Worm (Caenorhabditis elegans) whole organism, L1 larva: Measurements from ENCODE around the gene ZK154.1.

Experiments
- C04F5.9 ChIP-seq: sonication (generic microtip); optimal IDR thresholded peaks from 2 replicates; lab custom pipeline; 2016; ENCODE audit warnings: missing genetic modification characterization, missing compliant biosample characterization
- C34B4.2 ChIP-seq: sonication (generic microtip); optimal IDR thresholded peaks from 2 replicates; lab custom pipeline; 2017; ENCODE audit warnings: mild to moderate bottlenecking, missing genetic modification characterization, missing compliant biosample characterization
- F16B12.6 ChIP-seq: fragments of 150-350 bp; optimal IDR thresholded peaks from 2 replicates; lab custom pipeline; 2014; ENCODE audit warnings: missing biosample characterization, missing genetic modification characterization
- aha-1 ChIP-seq: fragments of 150-350 bp; optimal IDR thresholded peaks from 2 replicates; lab custom pipeline; 2014; ENCODE audit warnings: missing biosample characterization, missing genetic modification characterization
- aly-2 ChIP-seq: fragments of 150-350 bp; optimal IDR thresholded peaks from 2 replicates; lab custom pipeline; 2014; ENCODE audit warnings: missing biosample characterization, missing genetic modification characterization
- ama-1 ChIP-seq: fragments of 150-350 bp; optimal IDR thresholded peaks from 2 replicates; lab custom pipeline; 2014
- ceh-82 ChIP-seq, 3 experiments: fragments of 150-350 bp in 1 of 3; sonication (generic microtip) in 2 of 3; optimal IDR thresholded peaks; 2 replicates each; lab custom pipeline; 2014 to 2017; ENCODE audit warnings: missing biosample characterization in 3 of 3, missing genetic modification characterization in 3 of 3
- ceh-88 ChIP-seq: fragments of 200-800 bp; sonication (Bioruptor generic); IDR thresholded peaks from 2 replicates; pipeline ENCODE4 v1.3.6; 2022; ENCODE audit warnings: missing genetic modification characterization, missing compliant biosample characterization
- ces-1 ChIP-seq: fragments of 150-350 bp; optimal IDR thresholded peaks from 2 replicates; lab custom pipeline; 2014; ENCODE audit warnings: missing biosample characterization, missing genetic modification reagents, missing genetic modification characterization
- dpl-1 ChIP-seq, 3 experiments: fragments of 150-350 bp in 2 of 3; sonication (generic microtip) in 1 of 3; optimal IDR thresholded peaks; 2 replicates each; lab custom pipeline; 2014 to 2017; ENCODE audit warnings: missing biosample characterization in 3 of 3, missing genetic modification characterization in 3 of 3, missing genetic modification reagents in 3 of 3
- efl-3 ChIP-seq: fragments of 200-800 bp; sonication (Bioruptor generic); optimal IDR thresholded peaks from 2 replicates; lab custom pipeline; 2018; ENCODE audit warnings: mild to moderate bottlenecking, missing genetic modification characterization, missing compliant biosample characterization
- egl-13 ChIP-seq: sonication (generic microtip); optimal IDR thresholded peaks from 2 replicates; lab custom pipeline; 2016; ENCODE audit warnings: missing genotype, missing genetic modification reagents, missing genetic modification characterization, missing compliant biosample characterization
- egl-27 ChIP-seq, 2 experiments: fragments of 150-350 bp in 1 of 2; sonication (generic microtip); optimal IDR thresholded peaks; 3 replicates each; lab custom pipeline; 2017 to 2018; ENCODE audit warnings: missing biosample characterization in 2 of 2, missing genetic modification characterization in 2 of 2, missing genetic modification reagents in 2 of 2
- elt-2 ChIP-seq: sonication (generic microtip); optimal IDR thresholded peaks from 2 replicates; lab custom pipeline; 2016; ENCODE audit warnings: missing genetic modification characterization, mild to moderate bottlenecking, inconsistent platforms, missing compliant biosample characterization, missing genetic modification reagents
- elt-3 ChIP-seq, 6 experiments: fragments of 150-350 bp in 1 of 6; sonication (generic microtip); optimal IDR thresholded peaks; 2 replicates each; lab custom pipeline; 2017 to 2018; ENCODE audit warnings: missing biosample characterization in 6 of 6, missing genetic modification characterization in 6 of 6, inconsistent platforms in 1 of 6
- ets-5 ChIP-seq: fragments of 200-800 bp; sonication (Bioruptor generic); IDR thresholded peaks from 2 replicates; pipeline ENCODE4 v1.3.6; 2022; ENCODE audit warnings: missing genetic modification characterization, missing compliant biosample characterization
- fkh-10 ChIP-seq: sonication (generic microtip); optimal IDR thresholded peaks from 2 replicates; lab custom pipeline; 2017; ENCODE audit warnings: missing biosample characterization, missing genetic modification reagents, missing genetic modification characterization
- fos-1 ChIP-seq: fragments of 150-350 bp; optimal IDR thresholded peaks from 2 replicates; lab custom pipeline; 2014; ENCODE audit warnings: missing biosample characterization, missing genetic modification characterization
- grh-1 ChIP-seq: fragments of 200-800 bp; sonication (Bioruptor generic); IDR thresholded peaks from 2 replicates; pipeline ENCODE4 v1.3.6; 2022; ENCODE audit warnings: missing genetic modification reagents, missing genetic modification characterization, missing compliant biosample characterization
- hlh-17 ChIP-seq: fragments of 200-800 bp; sonication (Bioruptor generic); optimal IDR thresholded peaks from 2 replicates; lab custom pipeline; 2018; ENCODE audit warnings: missing genetic modification characterization, mild to moderate bottlenecking, missing compliant biosample characterization, moderate library complexity, borderline replicate concordance
- hlh-4 ChIP-seq: sonication (generic microtip); optimal IDR thresholded peaks from 2 replicates; lab custom pipeline; 2016; ENCODE audit warnings: mild to moderate bottlenecking, missing genetic modification characterization, missing compliant biosample characterization
- hpl-2 ChIP-seq: fragments of 150-350 bp; optimal IDR thresholded peaks from 2 replicates; lab custom pipeline; 2014; ENCODE audit warnings: missing biosample characterization, missing genetic modification reagents, missing genetic modification characterization
- irx-1 ChIP-seq: sonication (generic microtip); optimal IDR thresholded peaks from 2 replicates; lab custom pipeline; 2016; ENCODE audit warnings: missing genetic modification characterization, missing compliant biosample characterization
- lin-13 ChIP-seq: fragments of 150-350 bp; optimal IDR thresholded peaks from 2 replicates; lab custom pipeline; 2014; ENCODE audit warnings: missing biosample characterization, missing genetic modification reagents, missing genetic modification characterization
- lin-15B ChIP-seq: fragments of 150-350 bp; sonication (generic microtip); optimal IDR thresholded peaks from 3 replicates; lab custom pipeline; 2014; ENCODE audit warnings: missing biosample characterization, missing genetic modification characterization
- lin-35 ChIP-seq, 2 experiments: fragments of 150-350 bp; optimal IDR thresholded peaks; 2 replicates each; lab custom pipeline; 2014; ENCODE audit warnings: missing biosample characterization in 2 of 2, missing genetic modification characterization in 2 of 2, missing genetic modification reagents in 2 of 2
- mdl-1 ChIP-seq, 2 experiments: fragments of 150-350 bp; optimal IDR thresholded peaks; 2 replicates each; lab custom pipeline; 2014 to 2017; ENCODE audit warnings: missing biosample characterization in 2 of 2, missing genetic modification characterization in 2 of 2, inconsistent platforms in 1 of 2
- mef-2 ChIP-seq: fragments of 150-350 bp; optimal IDR thresholded peaks from 2 replicates; lab custom pipeline; 2014; ENCODE audit warnings: missing biosample characterization, missing genetic modification characterization
- mep-1 ChIP-seq: fragments of 150-350 bp; optimal IDR thresholded peaks from 2 replicates; lab custom pipeline; 2014; ENCODE audit warnings: missing biosample characterization, missing genetic modification characterization
- nhr-11 ChIP-seq: fragments of 150-350 bp; optimal IDR thresholded peaks from 2 replicates; lab custom pipeline; 2014; ENCODE audit warnings: missing biosample characterization, missing genetic modification characterization
- nhr-12 ChIP-seq: sonication (generic microtip); optimal IDR thresholded peaks from 2 replicates; lab custom pipeline; 2017; ENCODE audit warnings: missing biosample characterization, missing genetic modification characterization
- nhr-19 ChIP-seq: fragments of 200-800 bp; sonication (Bioruptor generic); conservative IDR thresholded peaks from 2 replicates; pipeline ENCODE4 v1.3.6; 2022; ENCODE audit warnings: missing genetic modification characterization, missing compliant biosample characterization
- nhr-20 ChIP-seq: sonication (generic microtip); optimal IDR thresholded peaks from 2 replicates; lab custom pipeline; 2016; ENCODE audit warnings: mild to moderate bottlenecking, missing genetic modification characterization, missing compliant biosample characterization
- nhr-71 ChIP-seq: sonication (generic microtip); optimal IDR thresholded peaks from 2 replicates; lab custom pipeline; 2016; ENCODE audit warnings: mild to moderate bottlenecking, missing genetic modification characterization, moderate library complexity, missing compliant biosample characterization
- nhr-76 ChIP-seq: sonication (generic microtip); optimal IDR thresholded peaks from 2 replicates; lab custom pipeline; 2017; ENCODE audit warnings: missing biosample characterization, missing genetic modification characterization
- nhr-77 ChIP-seq: fragments of 150-350 bp; optimal IDR thresholded peaks from 2 replicates; lab custom pipeline; 2014; ENCODE audit warnings: missing biosample characterization, missing genetic modification characterization
- nhr-84 ChIP-seq: sonication (generic microtip); optimal IDR thresholded peaks from 2 replicates; lab custom pipeline; 2017; ENCODE audit warnings: missing biosample characterization, missing genetic modification characterization
- nhr-85 ChIP-seq: sonication (generic microtip); peaks from one replicate; lab custom pipeline; 2016; ENCODE audit warnings: missing genetic modification characterization, inconsistent platforms, missing compliant biosample characterization
- nhr-90 ChIP-seq: sonication (generic microtip); optimal IDR thresholded peaks from 2 replicates; lab custom pipeline; 2016; ENCODE audit warnings: mild to moderate bottlenecking, missing genetic modification characterization, missing compliant biosample characterization; ENCODE audit not compliant: poor library complexity
- pag-3 ChIP-seq: sonication (generic microtip); optimal IDR thresholded peaks from 2 replicates; lab custom pipeline; 2017; ENCODE audit warnings: missing genetic modification characterization, mild to moderate bottlenecking, missing compliant biosample characterization, antibody characterized with exemption, borderline replicate concordance; ENCODE audit not compliant: insufficient read depth
- pqm-1 ChIP-seq: sonication (generic microtip); optimal IDR thresholded peaks from 3 replicates; lab custom pipeline; 2017; ENCODE audit warnings: missing biosample characterization, missing genetic modification characterization
- rnt-1 ChIP-seq: sonication (generic microtip); optimal IDR thresholded peaks from 2 replicates; lab custom pipeline; 2016; ENCODE audit warnings: mild to moderate bottlenecking, missing genetic modification characterization, moderate library complexity, missing compliant biosample characterization
- skn-1 ChIP-seq: fragments of 150-350 bp; optimal IDR thresholded peaks from 2 replicates; lab custom pipeline; 2014; ENCODE audit warnings: missing biosample characterization, missing genetic modification characterization
- snu-23 ChIP-seq: sonication (generic microtip); optimal IDR thresholded peaks from 2 replicates; lab custom pipeline; 2016; ENCODE audit warnings: missing genetic modification characterization, missing compliant biosample characterization
- tbx-2 ChIP-seq: sonication (generic microtip); optimal IDR thresholded peaks from 2 replicates; lab custom pipeline; 2016; ENCODE audit warnings: missing genetic modification characterization, missing compliant biosample characterization
- unc-130 ChIP-seq: fragments of 150-350 bp; optimal IDR thresholded peaks from 2 replicates; lab custom pipeline; 2017; ENCODE audit warnings: missing biosample characterization, missing genetic modification characterization, inconsistent platforms
- unc-30 ChIP-seq: sonication (generic microtip); optimal IDR thresholded peaks from 2 replicates; lab custom pipeline; 2017; ENCODE audit warnings: missing biosample characterization, missing genetic modification characterization
- unc-86 ChIP-seq: sonication (generic microtip); optimal IDR thresholded peaks from 2 replicates; lab custom pipeline; 2016; ENCODE audit warnings: missing genetic modification characterization, missing compliant biosample characterization
- unc-98 ChIP-seq: fragments of 200-800 bp; sonication (Bioruptor generic); IDR thresholded peaks from 2 replicates; pipeline ENCODE4 v1.3.6; 2022; ENCODE audit warnings: missing genetic modification characterization, missing compliant biosample characterization
- vab-15 ChIP-seq: sonication (generic microtip); optimal IDR thresholded peaks from 2 replicates; lab custom pipeline; 2017; ENCODE audit warnings: missing genotype, mild to moderate bottlenecking, missing genetic modification characterization, missing compliant biosample characterization
- xbp-1 ChIP-seq: sonication (generic microtip); optimal IDR thresholded peaks from 2 replicates; lab custom pipeline; 2016; ENCODE audit warnings: missing genetic modification characterization, missing compliant biosample characterization
- ztf-4 ChIP-seq: fragments of 150-350 bp; optimal IDR thresholded peaks from 2 replicates; lab custom pipeline; 2014; ENCODE audit warnings: missing biosample characterization, missing genetic modification characterization

The ZK154.1 gene

DNA sequence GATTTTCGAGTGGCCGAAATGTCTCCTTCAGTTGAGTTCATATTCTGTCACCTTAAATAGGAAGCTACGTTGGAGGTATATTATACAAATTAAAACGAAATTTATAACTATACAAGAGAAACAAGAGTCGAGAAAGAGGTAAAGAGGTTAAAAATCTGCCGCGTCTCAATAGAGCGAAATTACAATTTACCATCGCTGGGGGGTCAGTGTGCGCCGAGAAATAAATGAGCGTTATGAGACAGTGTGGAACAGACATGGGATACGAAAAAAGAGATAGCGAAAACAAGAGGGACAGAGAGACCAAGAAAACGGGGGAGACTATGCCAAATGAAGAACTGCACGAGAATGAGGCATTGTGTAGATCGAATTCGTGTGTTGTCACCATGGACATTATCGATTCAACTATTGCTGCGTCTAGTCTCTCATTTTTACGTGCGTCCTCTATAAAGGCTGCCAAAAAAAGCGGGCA, 8.5 kb downstream of the ZK154.1 start, which contains the start of gene ZK154.5 (continued):
- TF ChIP-seq irx-1 = no peak
- TF ChIP-seq mef-2 (tag; lab: Kevin White, UChicago) = no peak
- TF ChIP-seq egl-27 (tag; optimal IDR thresholded peaks at IDR 0.05; lab: Kevin White, UChicago) = no peak
- TF ChIP-seq F16B12.6 (tag; lab: Kevin White, UChicago) = no peak
- no peak for TF ChIP-seq unc-30 (tag; lab: Kevin White, UChicago)
- peak; percentile 15 for TF ChIP-seq skn-1 (tag; lab: Kevin White, UChicago)
- TF ChIP-seq snu-23 (GFP tag; lab: Kevin White, UChicago) = peak; percentile 74
- no peak for TF ChIP-seq ama-1 (lab: Kevin White, UChicago)
- TF ChIP-seq nhr-85 (tag; lab: Kevin White, UChicago) = peak; percentile 36
- TF ChIP-seq C04F5.9 (tag; lab: Kevin White, UChicago) = no peak
- no peak for TF ChIP-seq grh-1 (GFP tag; lab: Robert Waterston, UW)
- no peak for TF ChIP-seq hlh-4 (tag; lab: Kevin White, UChicago)
- peak; percentile 39 for TF ChIP-seq tbx-2 (tag; lab: Kevin White, UChicago)
- TF ChIP-seq mep-1 (tag; lab: Kevin White, UChicago) = peak; percentile 62
- TF ChIP-seq elt-2 (tag; lab: Kevin White, UChicago) = no peak
- peak; percentile 59 for TF ChIP-seq nhr-20 (tag; lab: Kevin White, UChicago)
- TF ChIP-seq dpl-1 (GFP tag; optimal IDR thresholded peaks at IDR 0.05; lab: Kevin White, UChicago) = peak; percentile 11 to 64 (median 45)
- peak in 1 of 2 experiments; percentile 52 for TF ChIP-seq mdl-1 (tag; optimal IDR thresholded peaks at IDR 0.05; lab: Kevin White, UChicago)
- TF ChIP-seq ceh-88 (GFP tag; lab: Robert Waterston, UW) = no peak
- peak; percentile 31 for TF ChIP-seq rnt-1 (tag; lab: Kevin White, UChicago)
- no peak for TF ChIP-seq unc-98 (GFP tag; lab: Robert Waterston, UW)
- no peak for TF ChIP-seq aly-2 (tag; lab: Kevin White, UChicago)
- no peak for TF ChIP-seq nhr-12
- no peak for TF ChIP-seq lin-15B (tag; lab: Kevin White, UChicago)
- TF ChIP-seq nhr-71 = peak; percentile 59
- no peak for TF ChIP-seq aha-1
- no peak for TF ChIP-seq pqm-1
- TF ChIP-seq xbp-1 = peak; percentile 48
- TF ChIP-seq efl-3 = no peak
- TF ChIP-seq ets-5 = no peak
- no peak for TF ChIP-seq nhr-19 (GFP tag; lab: Robert Waterston, UW)
- no peak for TF ChIP-seq nhr-90
- peak; percentile 15 for TF ChIP-seq nhr-77 (tag; lab: Kevin White, UChicago)
- TF ChIP-seq fos-1 (tag; lab: Kevin White, UChicago) = no peak
- no peak for TF ChIP-seq ztf-4 (tag; lab: Kevin White, UChicago)
- no peak for TF ChIP-seq nhr-76 (tag; lab: Kevin White, UChicago)
- TF ChIP-seq vab-15 = no peak
- no peak for TF ChIP-seq C34B4.2 (tag; lab: Kevin White, UChicago)
- TF ChIP-seq, all 84 proteins: peak for 25

ce11 chrX:7791802-7792201, 12.4 kb downstream of the ZK154.1 start:
- TF ChIP-seq nhr-71 (peak; percentile 86), nhr-11 (tag; lab: Kevin White, UChicago) (peak; percentile 56), elt-3 (tag; optimal IDR thresholded peaks at IDR 0.05; lab: Kevin White, UChicago) (no peak), mef-2 (tag; lab: Kevin White, UChicago) (peak; percentile 1), unc-86 (peak; percentile 50), nhr-85 (tag; lab: Kevin White, UChicago) (no peak), egl-13 (tag; lab: Kevin White, UChicago) (peak; percentile 59), lin-15B (tag; lab: Kevin White, UChicago) (no peak), fkh-10 (GFP tag; lab: Kevin White, UChicago) (no peak), mdl-1 (tag; optimal IDR thresholded peaks at IDR 0.05; lab: Kevin White, UChicago) (no peak), lin-13 (GFP tag; lab: Kevin White, UChicago) (peak; percentile 12), aha-1 (no peak), unc-30 (tag; lab: Kevin White, UChicago) (no peak), pag-3 (tag; lab: Kevin White, UChicago) (no peak), ets-5 (no peak), hpl-2 (GFP tag; lab: Kevin White, UChicago) (no peak), hlh-17 (no peak), lin-35 (GFP tag; optimal IDR thresholded peaks at IDR 0.05; lab: Kevin White, UChicago) (no peak), egl-27 (tag; optimal IDR thresholded peaks at IDR 0.05; lab: Kevin White, UChicago) (no peak), skn-1 (tag; lab: Kevin White, UChicago) (peak; percentile 25), nhr-84 (tag; lab: Kevin White, UChicago) (no peak), ces-1 (GFP tag; lab: Kevin White, UChicago) (no peak), efl-3 (no peak), unc-130 (tag; lab: Kevin White, UChicago) (no peak), hlh-4 (tag; lab: Kevin White, UChicago) (peak; percentile 33), fos-1 (tag; lab: Kevin White, UChicago) (peak; percentile 94), ceh-82 (tag; optimal IDR thresholded peaks at IDR 0.05; lab: Kevin White, UChicago) (peak in 2 of 3 experiments; percentile 1 to 15)
